Fruit fly (Drosophila melanogaster) whole organism, embryonic: ENCODE data around the gene CAHbeta.

Experiments
- Bgb ChIP-seq: fragments of 200-800 bp; sonication (Bioruptor generic); IDR thresholded peaks from 2 replicates; pipeline ENCODE4 v1.3.6; 2022; ENCODE audit warnings: missing biosample characterization, missing genetic modification characterization; ENCODE audit not compliant: partially characterized antibody
- C15 ChIP-seq: fragments of 200-800 bp; sonication (Bioruptor generic); IDR thresholded peaks from 3 replicates; pipeline ENCODE4 v1.3.6; 2022; ENCODE audit warnings: missing biosample characterization, missing genetic modification characterization
- CG10147 ChIP-seq: fragments of 200-800 bp; sonication (Bioruptor generic); optimal IDR thresholded peaks from 2 replicates; lab custom pipeline; 2019; ENCODE audit warnings: missing biosample characterization, mild to moderate bottlenecking, missing genetic modification characterization, moderate library complexity
- CG10209 ChIP-seq: fragments of 200-800 bp; sonication (Bioruptor generic); optimal IDR thresholded peaks from 3 replicates; lab custom pipeline; 2017; ENCODE audit warnings: missing biosample characterization, mild to moderate bottlenecking, missing genetic modification characterization, missing genetic modification reagents
- CG10654 ChIP-seq: fragments of 200-800 bp; sonication (Bioruptor generic); optimal IDR thresholded peaks from 2 replicates; lab custom pipeline; 2016; ENCODE audit warnings: missing biosample characterization, missing genetic modification characterization
- CG12659 ChIP-seq: fragments of 200-800 bp; sonication (Bioruptor generic); optimal IDR thresholded peaks from 3 replicates; lab custom pipeline; 2017; ENCODE audit warnings: mild to moderate bottlenecking, missing biosample characterization, missing genetic modification reagents, missing genetic modification characterization
- CG12769 ChIP-seq: fragments of 200-800 bp; sonication (Bioruptor generic); optimal IDR thresholded peaks from 2 replicates; lab custom pipeline; 2019; ENCODE audit warnings: missing biosample characterization, mild to moderate bottlenecking, missing genetic modification characterization, moderate library complexity
- CG13775 ChIP-seq: fragments of 200-800 bp; sonication (Bioruptor generic); optimal IDR thresholded peaks from 3 replicates; lab custom pipeline; 2017; ENCODE audit warnings: missing biosample characterization, mild to moderate bottlenecking, missing genetic modification characterization
- CG14965 ChIP-seq: fragments of 200-800 bp; sonication (Bioruptor generic); optimal IDR thresholded peaks from 2 replicates; lab custom pipeline; 2016; ENCODE audit warnings: missing biosample characterization, missing genetic modification characterization, borderline replicate concordance
- CG1602 ChIP-seq: fragments of 200-800 bp; sonication (Bioruptor generic); optimal IDR thresholded peaks from 3 replicates; lab custom pipeline; 2016; ENCODE audit warnings: missing biosample characterization, missing genetic modification characterization
- CG16779 ChIP-seq: fragments of 200-800 bp; sonication (Bioruptor generic); IDR thresholded peaks from 2 replicates; pipeline ENCODE4 v1.3.6; 2022; ENCODE audit warnings: missing biosample characterization, missing genetic modification characterization
- CG17802 ChIP-seq: fragments of 200-800 bp; sonication (Bioruptor generic); optimal IDR thresholded peaks from 2 replicates; lab custom pipeline; 2018; ENCODE audit warnings: missing biosample characterization, mild to moderate bottlenecking, missing genetic modification characterization, moderate library complexity
- CG31224 ChIP-seq: fragments of 200-800 bp; sonication (Bioruptor generic); IDR thresholded peaks from 2 replicates; pipeline ENCODE4 v1.3.6; 2022; ENCODE audit warnings: missing biosample characterization, missing genetic modification characterization
- CG31388 ChIP-seq: fragments of 200-800 bp; sonication (Bioruptor generic); optimal IDR thresholded peaks from 2 replicates; lab custom pipeline; 2016; ENCODE audit warnings: missing biosample characterization, missing genetic modification characterization
- CG32772 ChIP-seq: fragments of 200-800 bp; sonication (Bioruptor generic); IDR thresholded peaks from 2 replicates; pipeline ENCODE4 v1.3.6; 2022; ENCODE audit warnings: missing biosample characterization, missing genetic modification characterization
- CG3838 ChIP-seq: fragments of 200-800 bp; sonication (Bioruptor generic); optimal IDR thresholded peaks from 3 replicates; lab custom pipeline; 2016; ENCODE audit warnings: missing biosample characterization, missing genetic modification characterization
- CG5180 ChIP-seq: fragments of 200-800 bp; sonication (Bioruptor generic); optimal IDR thresholded peaks from 3 replicates; lab custom pipeline; 2017; ENCODE audit warnings: missing biosample characterization, missing genetic modification characterization, mild to moderate bottlenecking, moderate library complexity, missing genetic modification reagents
- CG7357 ChIP-seq: fragments of 200-800 bp; sonication (Bioruptor generic); IDR thresholded peaks from 3 replicates; pipeline ENCODE4 v1.3.6; 2022; ENCODE audit warnings: missing biosample characterization, missing genetic modification characterization
- CG7987 ChIP-seq: fragments of 200-800 bp; sonication (Bioruptor generic); optimal IDR thresholded peaks from 2 replicates; lab custom pipeline; 2018; ENCODE audit warnings: missing biosample characterization, mild to moderate bottlenecking, missing genetic modification characterization, moderate library complexity
- CG9797 ChIP-seq: fragments of 200-800 bp; sonication (Bioruptor generic); optimal IDR thresholded peaks from 3 replicates; lab custom pipeline; 2018; ENCODE audit warnings: missing biosample characterization, mild to moderate bottlenecking, missing genetic modification characterization
- CG9876 ChIP-seq: fragments of 200-800 bp; sonication (Bioruptor generic); optimal IDR thresholded peaks from 2 replicates; lab custom pipeline; 2016; ENCODE audit warnings: missing biosample characterization, missing genetic modification characterization
- CoRest ChIP-seq: fragments of 200-800 bp; sonication (Bioruptor generic); optimal IDR thresholded peaks from 3 replicates; lab custom pipeline; 2018; ENCODE audit warnings: missing biosample characterization, mild to moderate bottlenecking, missing genetic modification characterization, moderate library complexity
- Drgx ChIP-seq: fragments of 200-800 bp; sonication (Bioruptor generic); IDR thresholded peaks from 2 replicates; pipeline ENCODE4 v1.3.6; 2022; ENCODE audit warnings: missing biosample characterization, missing genetic modification characterization
- GATAe ChIP-seq: fragments of 200-800 bp; sonication (Bioruptor generic); conservative IDR thresholded peaks from 2 replicates; pipeline ENCODE4 v1.3.6; 2022; ENCODE audit warnings: missing biosample characterization, missing genetic modification characterization
- Gug ChIP-seq: fragments of 200-800 bp; sonication (Bioruptor generic); IDR thresholded peaks from 4 replicates; pipeline ENCODE4 v1.3.6; 2022; ENCODE audit warnings: missing biosample characterization, missing genetic modification characterization
- Hmx ChIP-seq: fragments of 200-800 bp; sonication (Bioruptor generic); optimal IDR thresholded peaks from 2 replicates; lab custom pipeline; 2016; ENCODE audit warnings: missing biosample characterization, missing genetic modification characterization
- MESR4 ChIP-seq: fragments of 200-800 bp; sonication (Bioruptor generic); optimal IDR thresholded peaks from 2 replicates; lab custom pipeline; 2018; ENCODE audit warnings: missing biosample characterization, mild to moderate bottlenecking, missing genetic modification characterization, moderate library complexity
- MTF-1 ChIP-seq: fragments of 200-800 bp; sonication (Bioruptor generic); optimal IDR thresholded peaks from 2 replicates; lab custom pipeline; 2018; ENCODE audit warnings: missing biosample characterization, mild to moderate bottlenecking, missing genetic modification characterization, borderline replicate concordance
- Rfx ChIP-seq: fragments of 200-800 bp; sonication (Bioruptor generic); IDR thresholded peaks from 2 replicates; pipeline ENCODE4 v1.3.6; 2022; ENCODE audit warnings: missing biosample characterization, missing genetic modification characterization
- Spps ChIP-seq: fragments of 200-800 bp; sonication (Bioruptor generic); optimal IDR thresholded peaks from 2 replicates; lab custom pipeline; 2018; ENCODE audit warnings: missing biosample characterization, mild to moderate bottlenecking, missing genetic modification characterization
- Stat92E ChIP-seq, 3 experiments: fragments of >200 bp in 2 of 3; fragments of 200-800 bp in 1 of 3; sonication (Bioruptor generic) in 1 of 3; optimal IDR thresholded peaks; 2 replicates each; lab custom pipeline; 2017 to 2019; ENCODE audit warnings: missing biosample characterization in 3 of 3, missing genetic modification characterization in 3 of 3, mild to moderate bottlenecking in 1 of 3, moderate library complexity in 1 of 3
- Vsx1 ChIP-seq: fragments of 200-800 bp; sonication (Bioruptor generic); optimal IDR thresholded peaks from 2 replicates; lab custom pipeline; 2017; ENCODE audit warnings: missing biosample characterization, mild to moderate bottlenecking, missing genetic modification characterization, missing genetic modification reagents
- az2 ChIP-seq: fragments of 200-800 bp; sonication (Bioruptor generic); optimal IDR thresholded peaks from 3 replicates; lab custom pipeline; 2016; ENCODE audit warnings: missing biosample characterization, missing genetic modification characterization
- chif ChIP-seq, 2 experiments: fragments of 200-800 bp; sonication (Bioruptor generic); optimal IDR thresholded peaks; 3 replicates each; lab custom pipeline; 2016; ENCODE audit warnings: missing biosample characterization in 2 of 2, missing genetic modification characterization in 2 of 2
- dmrt11E ChIP-seq: fragments of 200-800 bp; sonication (Bioruptor generic); optimal IDR thresholded peaks from 3 replicates; lab custom pipeline; 2018; ENCODE audit warnings: missing biosample characterization, mild to moderate bottlenecking, missing genetic modification characterization, moderate library complexity
- emc ChIP-seq: fragments of 200-800 bp; sonication (Bioruptor generic); optimal IDR thresholded peaks from 2 replicates; lab custom pipeline; 2016; ENCODE audit warnings: missing biosample characterization, missing genetic modification characterization
- ems ChIP-seq: fragments of 200-800 bp; sonication (Bioruptor generic); optimal IDR thresholded peaks from 3 replicates; lab custom pipeline; 2016; ENCODE audit warnings: missing biosample characterization, missing genetic modification characterization
- ftz-f1 ChIP-seq: fragments of 200-800 bp; sonication (Bioruptor generic); optimal IDR thresholded peaks from 2 replicates; lab custom pipeline; 2016; ENCODE audit warnings: missing biosample characterization, missing genetic modification characterization
- gsb ChIP-seq: fragments of 200-800 bp; sonication (Bioruptor generic); IDR thresholded peaks from 2 replicates; pipeline ENCODE4 v1.3.6; 2022; ENCODE audit warnings: missing biosample characterization, missing genetic modification characterization
- hkb ChIP-seq, 2 experiments: fragments of 200-800 bp in 1 of 2; fragments of >200 bp in 1 of 2; sonication (Bioruptor generic) in 1 of 2; IDR thresholded peaks in 1 of 2; optimal IDR thresholded peaks in 1 of 2; 2 replicates each; pipeline versions ENCODE4 v1.3.6 to Lab custom; 2017 to 2022; ENCODE audit warnings: missing biosample characterization in 1 of 2, missing genetic modification characterization in 1 of 2
- jigr1 ChIP-seq: fragments of 200-800 bp; sonication (Bioruptor generic); IDR thresholded peaks from 3 replicates; pipeline ENCODE4 v1.3.6; 2022; ENCODE audit warnings: missing biosample characterization, missing genetic modification characterization
- klu ChIP-seq: fragments of 200-800 bp; sonication (Bioruptor generic); IDR thresholded peaks from 2 replicates; pipeline ENCODE4 v1.3.6; 2022; ENCODE audit warnings: missing biosample characterization, missing genetic modification characterization
- luna ChIP-seq: fragments of 200-800 bp; sonication (Bioruptor generic); optimal IDR thresholded peaks from 2 replicates; lab custom pipeline; 2016; ENCODE audit warnings: missing biosample characterization, missing genetic modification characterization
- mirr ChIP-seq: fragments of 200-800 bp; sonication (Bioruptor generic); optimal IDR thresholded peaks from 3 replicates; lab custom pipeline; 2018; ENCODE audit warnings: missing biosample characterization, mild to moderate bottlenecking, missing genetic modification characterization
- pb ChIP-seq: fragments of 200-800 bp; sonication (Bioruptor generic); optimal IDR thresholded peaks from 3 replicates; lab custom pipeline; 2016; ENCODE audit warnings: missing biosample characterization, missing genetic modification characterization
- seq ChIP-seq: fragments of 200-800 bp; sonication (Bioruptor generic); IDR thresholded peaks from 2 replicates; pipeline ENCODE4 v1.3.6; 2022; ENCODE audit warnings: missing biosample characterization, missing genetic modification characterization
- tgo ChIP-seq: fragments of 200-800 bp; sonication (Bioruptor generic); IDR thresholded peaks from 3 replicates; pipeline ENCODE4 v1.3.6; 2022; ENCODE audit warnings: missing biosample characterization, missing genetic modification characterization
- tup ChIP-seq: fragments of 200-800 bp; sonication (Bioruptor generic); optimal IDR thresholded peaks from 2 replicates; lab custom pipeline; 2016; ENCODE audit warnings: missing biosample characterization, mild to moderate bottlenecking, missing genetic modification characterization, moderate library complexity
- twi ChIP-seq: fragments of 200-800 bp; optimal IDR thresholded peaks from 2 replicates; lab custom pipeline; 2019; ENCODE audit warnings: missing biosample characterization, mild to moderate bottlenecking, missing genetic modification characterization, moderate library complexity

Gene CAHbeta

DNA sequence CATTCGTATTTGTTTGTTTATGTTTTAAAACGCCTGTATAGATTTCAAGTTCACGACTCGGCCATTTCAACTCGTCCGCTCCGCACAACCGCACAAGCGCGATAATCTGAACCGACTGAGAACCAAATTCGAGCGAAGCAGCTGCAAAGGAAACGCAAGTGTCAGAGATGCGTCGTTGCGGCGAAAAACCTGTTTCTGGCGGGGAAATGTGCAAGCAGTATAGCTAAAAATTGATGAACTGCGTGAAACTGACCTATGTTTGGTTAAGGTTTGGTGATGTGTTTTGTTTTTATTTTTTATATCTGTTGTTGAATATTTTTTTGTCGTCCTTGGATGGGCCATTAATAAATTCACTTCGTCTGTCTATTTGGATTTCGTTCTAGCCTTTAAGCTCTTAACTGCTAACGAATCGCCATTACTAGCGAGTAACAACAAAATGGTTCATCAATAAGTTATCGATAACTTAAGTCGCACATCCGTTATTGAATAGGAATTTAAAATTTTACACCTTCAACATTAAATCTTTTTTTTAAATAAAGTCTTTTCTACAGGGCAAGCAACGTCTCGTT is 48.8 kb upstream of the CAHbeta start, which contains the start of gene pyd (continued):
- TF ChIP-seq twi (tag; lab: Kevin White, UChicago) (peak; percentile 54), tgo (GFP tag; lab: Robert Waterston, UW) (peak; percentile 17; the same call in 1 of the 3 replicates), Gug (GFP tag; lab: Robert Waterston, UW) (peak; percentile 40; the same call in 2 of the 4 replicates), C15 (GFP tag; lab: Robert Waterston, UW) (no peak), CG12769 (tag; lab: Kevin White, UChicago) (peak; percentile 57), gsb (no peak), seq (GFP tag; lab: Robert Waterston, UW) (no peak), az2 (peak; percentile 46), ftz-f1 (GFP tag; lab: Kevin White, UChicago) (peak; percentile 49), GATAe (GFP tag; lab: Robert Waterston, UW) (no peak), CG13775 (GFP tag; lab: Kevin White, UChicago) (peak; percentile 63), CG31388 (GFP tag; lab: Kevin White, UChicago) (no peak), klu (no peak), CG14965 (GFP tag; lab: Kevin White, UChicago) (no peak), emc (GFP tag; lab: Kevin White, UChicago) (no peak), luna (GFP tag; lab: Kevin White, UChicago) (peak; percentile 6), pb (GFP tag; lab: Kevin White, UChicago) (peak; percentile 59), dmrt11E (tag; lab: Kevin White, UChicago) (peak; percentile 45), CG17802 (tag; lab: Kevin White, UChicago) (peak; percentile 39), CG10654 (GFP tag; lab: Kevin White, UChicago) (peak; percentile 44), CG16779 (GFP tag; lab: Robert Waterston, UW) (0 out of 2 replicates have a peak, but pooled peaks have one; percentile 50), CG10209 (GFP tag; lab: Kevin White, UChicago) (peak; percentile 63), tup (GFP tag; lab: Kevin White, UChicago) (no peak), Spps (tag; lab: Kevin White, UChicago) (no peak), CG31224 (0 out of 2 replicates have a peak, but pooled peaks have one; percentile 41), MTF-1 (GFP tag; lab: Kevin White, UChicago) (peak; percentile 41), Bgb (GFP tag; lab: Robert Waterston, UW) (peak; percentile 63; the same call in 1 of the 2 replicates), Hmx (GFP tag; lab: Kevin White, UChicago) (peak; percentile 22), Rfx (GFP tag; lab: Robert Waterston, UW) (peak; percentile 63), Vsx1 (no peak), Drgx (GFP tag; lab: Robert Waterston, UW) (no peak; the same call in 1 of the 2 replicates), CG3838 (GFP tag; lab: Kevin White, UChicago) (no peak), ems (GFP tag; lab: Kevin White, UChicago) (peak; percentile 71), CG7357 (no peak), Stat92E (GFP tag; optimal IDR thresholded peaks at IDR 0.05; lab: Kevin White, UChicago) (peak in 1 of 3 experiments; percentile 83), chif (GFP tag; optimal IDR thresholded peaks at IDR 0.05; lab: Kevin White, UChicago) (peak; percentile 49 to 60), CG9797 (GFP tag; lab: Kevin White, UChicago) (peak; percentile 48), CG5180 (GFP tag; lab: Kevin White, UChicago) (peak; percentile 30), MESR4 (GFP tag; lab: Kevin White, UChicago) (peak; percentile 2), CG10147 (GFP tag; lab: Kevin White, UChicago) (peak; percentile 69), CG1602 (GFP tag; lab: Kevin White, UChicago) (peak; percentile 36), mirr (peak; percentile 57), CoRest (tag; lab: Kevin White, UChicago) (peak; percentile 76), CG7987 (GFP tag; lab: Kevin White, UChicago) (peak; percentile 53), jigr1 (GFP tag; lab: Robert Waterston, UW) (no peak), hkb (optimal IDR thresholded peaks at IDR 0.05; lab: Kevin White, UChicago) (peak; percentile 55), hkb (GFP tag; IDR thresholded peaks at IDR 0.05; lab: Robert Waterston, UW) (peak; percentile 55), CG32772 (GFP tag; lab: Robert Waterston, UW) (no peak), CG12659 (peak; percentile 67), CG9876 (peak; percentile 59)
